Fruit fly (Drosophila melanogaster) whole organism, embryonic: ENCODE measurements around the gene TBC1d7.

ENCODE experiments used
- ATbp ChIP-seq: fragments of 200-800 bp; sonication (Bioruptor generic); optimal IDR thresholded peaks from 2 replicates; lab custom pipeline; 2017; ENCODE audit warnings: missing biosample characterization, mild to moderate bottlenecking, missing genetic modification characterization, missing genetic modification reagents
- Aef1 ChIP-seq: fragments of 200-800 bp; sonication (Bioruptor generic); IDR thresholded peaks from 3 replicates; pipeline ENCODE4 v1.3.6; 2022; ENCODE audit warnings: missing biosample characterization, missing genetic modification characterization
- Atf3 ChIP-seq: fragments of 200-800 bp; sonication (Bioruptor generic); optimal IDR thresholded peaks from 3 replicates; lab custom pipeline; 2016; ENCODE audit warnings: missing biosample characterization, missing genetic modification characterization
- B-H1 ChIP-seq: fragments of 200-800 bp; sonication (Bioruptor generic); IDR thresholded peaks from 3 replicates; pipeline ENCODE4 v1.3.6; 2022; ENCODE audit warnings: missing biosample characterization, missing genetic modification characterization
- BEAF-32 ChIP-seq: fragments of 200-800 bp; sonication (Bioruptor generic); optimal IDR thresholded peaks from 3 replicates; lab custom pipeline; 2017; ENCODE audit warnings: missing biosample characterization, missing genetic modification characterization, mild to moderate bottlenecking, moderate library complexity, missing genetic modification reagents
- BtbVII ChIP-seq: fragments of 200-800 bp; sonication (Bioruptor generic); optimal IDR thresholded peaks from 3 replicates; lab custom pipeline; 2017; ENCODE audit warnings: missing biosample characterization, mild to moderate bottlenecking, missing genetic modification characterization
- CG1233 ChIP-seq: fragments of 200-800 bp; sonication (Bioruptor generic); optimal IDR thresholded peaks from 4 replicates; lab custom pipeline; 2018; ENCODE audit warnings: missing biosample characterization, mild to moderate bottlenecking, missing genetic modification characterization
- CG15696 ChIP-seq: fragments of 200-800 bp; sonication (Bioruptor generic); optimal IDR thresholded peaks from 2 replicates; lab custom pipeline; 2019; ENCODE audit warnings: missing biosample characterization, mild to moderate bottlenecking, missing genetic modification characterization, moderate library complexity
- CG17612 ChIP-seq: fragments of 200-800 bp; sonication (Bioruptor generic); IDR thresholded peaks from 2 replicates; pipeline ENCODE4 v1.3.6; 2022; ENCODE audit warnings: missing biosample characterization, missing genetic modification characterization
- CG1792 ChIP-seq: fragments of 200-800 bp; sonication (Bioruptor generic); optimal IDR thresholded peaks from 2 replicates; lab custom pipeline; 2016; ENCODE audit warnings: missing biosample characterization, missing genetic modification characterization
- CG2199 ChIP-seq: fragments of 200-800 bp; sonication (Bioruptor generic); IDR thresholded peaks from 3 replicates; pipeline ENCODE4 v1.3.6; 2022; ENCODE audit warnings: missing biosample characterization, missing genetic modification characterization
- CG2889 ChIP-seq: fragments of 200-800 bp; sonication (Bioruptor generic); IDR thresholded peaks from 3 replicates; pipeline ENCODE4 v1.3.6; 2022; ENCODE audit warnings: missing biosample characterization, missing genetic modification characterization
- CG3163 ChIP-seq: fragments of 200-800 bp; sonication (Bioruptor generic); optimal IDR thresholded peaks from 3 replicates; lab custom pipeline; 2016; ENCODE audit warnings: missing biosample characterization, missing genetic modification characterization
- CG32767 ChIP-seq: fragments of 200-800 bp; sonication (Bioruptor generic); IDR thresholded peaks from 2 replicates; pipeline ENCODE4 v1.3.6; 2022; ENCODE audit warnings: missing biosample characterization, missing genetic modification characterization
- CG33213 ChIP-seq: fragments of 200-800 bp; sonication (Bioruptor generic); optimal IDR thresholded peaks from 3 replicates; lab custom pipeline; 2016; ENCODE audit warnings: missing biosample characterization, missing genetic modification characterization
- CG42726 ChIP-seq: fragments of 200-800 bp; sonication (Bioruptor generic); IDR thresholded peaks from 2 replicates; pipeline ENCODE4 v1.3.6; 2022; ENCODE audit warnings: missing biosample characterization, missing genetic modification characterization; ENCODE audit not compliant: partially characterized antibody
- CG4282 ChIP-seq: fragments of 200-800 bp; sonication (Bioruptor generic); optimal IDR thresholded peaks from 2 replicates; lab custom pipeline; 2016; ENCODE audit warnings: missing biosample characterization, missing genetic modification characterization
- CG4617 ChIP-seq: fragments of 200-800 bp; sonication (Bioruptor generic); optimal IDR thresholded peaks from 3 replicates; lab custom pipeline; 2016; ENCODE audit warnings: missing biosample characterization, missing genetic modification characterization, borderline replicate concordance
- CG5180 ChIP-seq: fragments of 200-800 bp; sonication (Bioruptor generic); optimal IDR thresholded peaks from 3 replicates; lab custom pipeline; 2017; ENCODE audit warnings: missing biosample characterization, missing genetic modification characterization, mild to moderate bottlenecking, moderate library complexity, missing genetic modification reagents
- CG6175 ChIP-seq: fragments of 200-800 bp; sonication (Bioruptor generic); IDR thresholded peaks from 3 replicates; pipeline ENCODE4 v1.3.6; 2022; ENCODE audit warnings: missing biosample characterization, missing genetic modification characterization
- CG6254 ChIP-seq: fragments of 200-800 bp; sonication (Bioruptor generic); optimal IDR thresholded peaks from 3 replicates; lab custom pipeline; 2017; ENCODE audit warnings: mild to moderate bottlenecking, missing biosample characterization, missing genetic modification reagents, missing genetic modification characterization
- CG7987 ChIP-seq: fragments of 200-800 bp; sonication (Bioruptor generic); optimal IDR thresholded peaks from 2 replicates; lab custom pipeline; 2018; ENCODE audit warnings: missing biosample characterization, mild to moderate bottlenecking, missing genetic modification characterization, moderate library complexity
- Camta ChIP-seq: fragments of 200-800 bp; sonication (Bioruptor generic); optimal IDR thresholded peaks from 2 replicates; lab custom pipeline; 2016; ENCODE audit warnings: missing biosample characterization, missing genetic modification characterization
- Doc3 ChIP-seq: fragments of 200-800 bp; sonication (Bioruptor generic); IDR thresholded peaks from 3 replicates; pipeline ENCODE4 v1.3.6; 2022; ENCODE audit warnings: missing biosample characterization, missing genetic modification characterization; ENCODE audit not compliant: partially characterized antibody
- HLH3B ChIP-seq: fragments of 200-800 bp; sonication (Bioruptor generic); IDR thresholded peaks from 2 replicates; pipeline ENCODE4 v1.3.6; 2022; ENCODE audit warnings: missing biosample characterization, missing genetic modification characterization
- Hsf ChIP-seq: fragments of 200-800 bp; sonication (Bioruptor generic); optimal IDR thresholded peaks from 3 replicates; lab custom pipeline; 2016; ENCODE audit warnings: missing biosample characterization, missing genetic modification characterization
- MESR4 ChIP-seq: fragments of 200-800 bp; sonication (Bioruptor generic); optimal IDR thresholded peaks from 2 replicates; lab custom pipeline; 2018; ENCODE audit warnings: missing biosample characterization, mild to moderate bottlenecking, missing genetic modification characterization, moderate library complexity
- al ChIP-seq: fragments of 200-800 bp; sonication (Bioruptor generic); IDR thresholded peaks from 2 replicates; pipeline ENCODE4 v1.3.6; 2022; ENCODE audit warnings: missing biosample characterization, missing genetic modification characterization
- chm ChIP-seq: fragments of 200-800 bp; sonication (Bioruptor generic); IDR thresholded peaks from 2 replicates; pipeline ENCODE4 v1.3.6; 2022; ENCODE audit warnings: missing biosample characterization, missing genetic modification characterization
- crc ChIP-seq: fragments of 200-800 bp; sonication (Bioruptor generic); optimal IDR thresholded peaks from 2 replicates; lab custom pipeline; 2016; ENCODE audit warnings: missing biosample characterization, missing genetic modification characterization
- danr ChIP-seq: fragments of 200-800 bp; sonication (Bioruptor generic); IDR thresholded peaks from 2 replicates; pipeline ENCODE4 v1.3.6; 2022; ENCODE audit warnings: missing biosample characterization, missing genetic modification characterization
- dm ChIP-seq: fragments of 200-800 bp; sonication (Bioruptor generic); optimal IDR thresholded peaks from 3 replicates; lab custom pipeline; 2016; ENCODE audit warnings: missing biosample characterization, missing genetic modification characterization
- dysf ChIP-seq: fragments of 200-800 bp; sonication (Bioruptor generic); IDR thresholded peaks from 3 replicates; pipeline ENCODE4 v1.3.6; 2022; ENCODE audit warnings: missing biosample characterization, missing genetic modification characterization
- exex ChIP-seq: fragments of 200-800 bp; sonication (Bioruptor generic); optimal IDR thresholded peaks from 4 replicates; lab custom pipeline; 2018; ENCODE audit warnings: missing biosample characterization, mild to moderate bottlenecking, missing genetic modification characterization, moderate library complexity
- fu2 ChIP-seq: fragments of 200-800 bp; sonication (Bioruptor generic); optimal IDR thresholded peaks from 2 replicates; lab custom pipeline; 2016; ENCODE audit warnings: missing biosample characterization, missing genetic modification characterization
- gce ChIP-seq: fragments of 200-800 bp; sonication (Bioruptor generic); IDR thresholded peaks from 3 replicates; pipeline ENCODE4 v1.3.6; 2022; ENCODE audit warnings: missing biosample characterization, missing genetic modification characterization
- gro ChIP-seq: fragments of 200-800 bp; sonication (Bioruptor generic); optimal IDR thresholded peaks from 2 replicates; lab custom pipeline; 2016; ENCODE audit warnings: missing biosample characterization, missing genetic modification characterization
- her ChIP-seq: fragments of 200-800 bp; sonication (Bioruptor generic); optimal IDR thresholded peaks from 2 replicates; lab custom pipeline; 2016; ENCODE audit warnings: missing biosample characterization, missing genetic modification characterization
- lbe ChIP-seq: fragments of 200-800 bp; sonication (Bioruptor generic); optimal IDR thresholded peaks from 2 replicates; lab custom pipeline; 2016; ENCODE audit warnings: missing biosample characterization, mild to moderate bottlenecking, missing genetic modification characterization
- nom ChIP-seq: fragments of 200-800 bp; sonication (Bioruptor generic); optimal IDR thresholded peaks from 2 replicates; lab custom pipeline; 2017; ENCODE audit warnings: missing biosample characterization, missing genetic modification characterization, mild to moderate bottlenecking, moderate library complexity, missing genetic modification reagents
- odd ChIP-seq: fragments of 200-800 bp; sonication (Bioruptor generic); optimal IDR thresholded peaks from 2 replicates; lab custom pipeline; 2017; ENCODE audit warnings: missing biosample characterization, mild to moderate bottlenecking, missing genetic modification characterization
- pho ChIP-seq: fragments of 200-800 bp; sonication (Bioruptor generic); optimal IDR thresholded peaks from 2 replicates; lab custom pipeline; 2016; ENCODE audit warnings: missing biosample characterization, missing genetic modification characterization
- psq ChIP-seq: fragments of 200-800 bp; sonication (Bioruptor generic); optimal IDR thresholded peaks from 2 replicates; lab custom pipeline; 2017; ENCODE audit warnings: missing biosample characterization, missing genetic modification characterization
- run ChIP-seq: fragments of 200-800 bp; sonication (Bioruptor generic); optimal IDR thresholded peaks from 3 replicates; lab custom pipeline; 2018; ENCODE audit warnings: missing biosample characterization, mild to moderate bottlenecking, missing genetic modification characterization
- sd ChIP-seq: fragments of 200-800 bp; sonication (Bioruptor generic); optimal IDR thresholded peaks from 3 replicates; lab custom pipeline; 2018; ENCODE audit warnings: missing biosample characterization, mild to moderate bottlenecking, missing genetic modification characterization, moderate library complexity
- so ChIP-seq: fragments of 200-800 bp; sonication (Bioruptor generic); IDR thresholded peaks from 3 replicates; pipeline ENCODE4 v1.3.6; 2022; ENCODE audit warnings: missing biosample characterization, missing genetic modification characterization
- ssp ChIP-seq: fragments of 200-800 bp; sonication (Bioruptor generic); IDR thresholded peaks from 2 replicates; pipeline ENCODE4 v1.3.6; 2022; ENCODE audit warnings: missing biosample characterization, missing genetic modification characterization
- tap ChIP-seq: fragments of 200-800 bp; optimal IDR thresholded peaks from 3 replicates; lab custom pipeline; 2019; ENCODE audit warnings: missing biosample characterization, mild to moderate bottlenecking, missing genetic modification characterization, moderate library complexity
- tup ChIP-seq: fragments of 200-800 bp; sonication (Bioruptor generic); optimal IDR thresholded peaks from 2 replicates; lab custom pipeline; 2016; ENCODE audit warnings: missing biosample characterization, mild to moderate bottlenecking, missing genetic modification characterization, moderate library complexity
- vvl ChIP-seq: fragments of 200-800 bp; sonication (Bioruptor generic); IDR thresholded peaks from 2 replicates; pipeline ENCODE4 v1.3.6; 2022; ENCODE audit warnings: missing biosample characterization, missing genetic modification characterization
- yki ChIP-seq: fragments of >200 bp; optimal IDR thresholded peaks from 3 replicates; lab custom pipeline; 2018
- zfh2 ChIP-seq: fragments of 200-800 bp; sonication (Bioruptor generic); optimal IDR thresholded peaks from 2 replicates; lab custom pipeline; 2016; ENCODE audit warnings: missing biosample characterization, missing genetic modification characterization

TBC1d7 gene

dm6 chr3R:24188619-24189018 is 27.1 kb downstream of the TBC1d7 start, which contains the start of gene CG5515 (continued):
- no peak for TF ChIP-seq CG6254 (GFP tag; lab: Kevin White, UChicago)
- TF ChIP-seq Aef1: peak; percentile 73
- TF ChIP-seq vvl: peak; percentile 87
- TF ChIP-seq Camta (GFP tag; lab: Kevin White, UChicago): no peak
- peak; percentile 9 for TF ChIP-seq CG7987 (GFP tag; lab: Kevin White, UChicago)
- TF ChIP-seq CG2889 (GFP tag; lab: Robert Waterston, UW): peak; percentile 82
- TF ChIP-seq odd: no peak
- peak; percentile 73 for TF ChIP-seq gro
- no peak for TF ChIP-seq CG6175
- peak; percentile 90 for TF ChIP-seq Hsf
- peak; percentile 97 for TF ChIP-seq CG1792 (GFP tag; lab: Kevin White, UChicago)
- peak; percentile 81 for TF ChIP-seq dm (GFP tag; lab: Kevin White, UChicago)
- TF ChIP-seq dysf: peak; percentile 92
- peak; percentile 78 for TF ChIP-seq CG4282
- TF ChIP-seq CG2199 (GFP tag; lab: Robert Waterston, UW): no peak
- TF ChIP-seq, all 482 proteins: peak for 344

dm6 chr3R:24193373-24193879 is 31.9 kb downstream of the TBC1d7 start, which contains the start of the genes SMC6 and CG6204:
SMC6 (minus strand) TSS chr3R:24193423.
CG6204 (plus strand) TSS chr3R:24193832.
- TF ChIP-seq CG42726 (GFP tag; lab: Robert Waterston, UW): no peak
- peak; percentile 75 for TF ChIP-seq CG17612 (GFP tag; lab: Robert Waterston, UW)
- TF ChIP-seq run: peak; percentile 92
- TF ChIP-seq gce (GFP tag; lab: Robert Waterston, UW): peak; percentile 92
- TF ChIP-seq ssp (GFP tag; lab: Robert Waterston, UW): peak; percentile 86
- peak; percentile 83 for TF ChIP-seq zfh2 (GFP tag; lab: Kevin White, UChicago)
- TF ChIP-seq danr (GFP tag; lab: Robert Waterston, UW): peak; percentile 86
- peak; percentile 86 for TF ChIP-seq chm (GFP tag; lab: Robert Waterston, UW)
- TF ChIP-seq pho: peak; percentile 89
- peak; percentile 88 for TF ChIP-seq nom (GFP tag; lab: Kevin White, UChicago)
- peak; percentile 52 for TF ChIP-seq tup (GFP tag; lab: Kevin White, UChicago)
- TF ChIP-seq CG33213 (GFP tag; lab: Kevin White, UChicago): peak; percentile 50
- no peak for TF ChIP-seq yki (lab: Kevin White, UChicago)
- peak; percentile 44 for TF ChIP-seq Atf3 (GFP tag; lab: Kevin White, UChicago)
- peak; percentile 71 for TF ChIP-seq BEAF-32
- TF ChIP-seq CG5180 (GFP tag; lab: Kevin White, UChicago): no peak
- TF ChIP-seq so (GFP tag; lab: Robert Waterston, UW): peak; percentile 90
- peak; percentile 90 for TF ChIP-seq CG1233 (GFP tag; lab: Kevin White, UChicago)
- peak; percentile 95 for TF ChIP-seq CG15696
- TF ChIP-seq her: peak; percentile 44
- peak; percentile 91 for TF ChIP-seq lbe (GFP tag; lab: Kevin White, UChicago)
- peak; percentile 92 for TF ChIP-seq sd
- TF ChIP-seq al: peak; percentile 95
- peak; percentile 77 for TF ChIP-seq crc
- no peak for TF ChIP-seq Doc3 (GFP tag; lab: Robert Waterston, UW)
- peak; percentile 90 for TF ChIP-seq ATbp (GFP tag; lab: Kevin White, UChicago)
- TF ChIP-seq CG4617 (GFP tag; lab: Kevin White, UChicago): peak; percentile 61
- peak; percentile 38 for TF ChIP-seq CG3163 (GFP tag; lab: Kevin White, UChicago)
- TF ChIP-seq fu2: peak; percentile 72
- TF ChIP-seq CG32767: peak; percentile 89
- peak; percentile 84 for TF ChIP-seq BtbVII (GFP tag; lab: Kevin White, UChicago)
- TF ChIP-seq exex (tag; lab: Kevin White, UChicago): peak; percentile 77
- TF ChIP-seq HLH3B (GFP tag; lab: Robert Waterston, UW): peak; percentile 92
- peak; percentile 59 for TF ChIP-seq psq (GFP tag; lab: Kevin White, UChicago)
- peak; percentile 92 for TF ChIP-seq B-H1 (GFP tag; lab: Robert Waterston, UW)
- no peak for TF ChIP-seq MESR4 (GFP tag; lab: Kevin White, UChicago)
- TF ChIP-seq tap (tag; lab: Kevin White, UChicago): peak; percentile 95
